Fruit fly (Drosophila melanogaster) whole organism, embryonic: ENCODE data around the gene CG14102.

Experiments
- Asciz ChIP-seq: fragments of 200-800 bp; sonication (Bioruptor generic); optimal IDR thresholded peaks from 2 replicates; lab custom pipeline; 2017; ENCODE audit warnings: missing biosample characterization, mild to moderate bottlenecking, missing genetic modification characterization, missing genetic modification reagents
- Blimp-1 ChIP-seq: fragments of 200-800 bp; sonication (Bioruptor generic); optimal IDR thresholded peaks from 3 replicates; lab custom pipeline; 2018; ENCODE audit warnings: missing biosample characterization, missing genetic modification characterization, mild to moderate bottlenecking, moderate library complexity, missing genetic modification reagents
- CG10209 ChIP-seq: fragments of 200-800 bp; sonication (Bioruptor generic); optimal IDR thresholded peaks from 3 replicates; lab custom pipeline; 2017; ENCODE audit warnings: missing biosample characterization, mild to moderate bottlenecking, missing genetic modification characterization, missing genetic modification reagents
- CG10431 ChIP-seq: fragments of 200-800 bp; sonication (Bioruptor generic); optimal IDR thresholded peaks from 3 replicates; lab custom pipeline; 2018; ENCODE audit warnings: missing biosample characterization, mild to moderate bottlenecking, missing genetic modification characterization
- CG10959 ChIP-seq: fragments of 200-800 bp; sonication (Bioruptor generic); IDR thresholded peaks from 2 replicates; pipeline ENCODE4 v1.3.6; 2022; ENCODE audit warnings: missing biosample characterization, missing genetic modification characterization
- CG11085 ChIP-seq: fragments of 200-800 bp; sonication (Bioruptor generic); IDR thresholded peaks from 2 replicates; pipeline ENCODE4 v1.3.6; 2022; ENCODE audit warnings: missing biosample characterization, missing genetic modification characterization
- CG11247 ChIP-seq: fragments of 200-800 bp; sonication (Bioruptor generic); IDR thresholded peaks from 2 replicates; pipeline ENCODE4 v1.3.6; 2022; ENCODE audit warnings: missing biosample characterization, missing genetic modification characterization
- CG11456 ChIP-seq: fragments of 200-800 bp; sonication (Bioruptor generic); IDR thresholded peaks from 3 replicates; pipeline ENCODE4 v1.3.6; 2022; ENCODE audit warnings: missing biosample characterization, missing genetic modification characterization
- CG11560 ChIP-seq: fragments of 200-800 bp; sonication (Bioruptor generic); IDR thresholded peaks from 3 replicates; pipeline ENCODE4 v1.3.6; 2022; ENCODE audit warnings: missing biosample characterization, missing genetic modification characterization
- CG15601 ChIP-seq: fragments of 200-800 bp; sonication (Bioruptor generic); optimal IDR thresholded peaks from 3 replicates; lab custom pipeline; 2019; ENCODE audit warnings: missing biosample characterization, mild to moderate bottlenecking, missing genetic modification characterization, moderate library complexity
- CG1602 ChIP-seq: fragments of 200-800 bp; sonication (Bioruptor generic); optimal IDR thresholded peaks from 3 replicates; lab custom pipeline; 2016; ENCODE audit warnings: missing biosample characterization, missing genetic modification characterization
- CG16813 ChIP-seq: fragments of 200-800 bp; sonication (Bioruptor generic); IDR thresholded peaks from 3 replicates; pipeline ENCODE4 v1.3.6; 2022; ENCODE audit warnings: missing biosample characterization, missing genetic modification characterization; ENCODE audit not compliant: partially characterized antibody
- CG18619 ChIP-seq: fragments of 200-800 bp; sonication (Bioruptor generic); optimal IDR thresholded peaks from 3 replicates; lab custom pipeline; 2017; ENCODE audit warnings: missing biosample characterization, mild to moderate bottlenecking, missing genetic modification characterization
- CG32532 ChIP-seq: fragments of 200-800 bp; sonication (Bioruptor generic); IDR thresholded peaks from 2 replicates; pipeline ENCODE4 v1.3.6; 2022; ENCODE audit warnings: missing biosample characterization, missing genetic modification characterization
- CG4328 ChIP-seq: fragments of 200-800 bp; sonication (Bioruptor generic); optimal IDR thresholded peaks from 3 replicates; lab custom pipeline; 2017; ENCODE audit warnings: missing biosample characterization, missing genetic modification reagents, missing genetic modification characterization
- CG4854 ChIP-seq: fragments of 200-800 bp; sonication (Bioruptor generic); optimal IDR thresholded peaks from 2 replicates; lab custom pipeline; 2016; ENCODE audit warnings: missing biosample characterization, missing genetic modification characterization, inconsistent platforms
- CG6654 ChIP-seq: fragments of 200-800 bp; sonication (Bioruptor generic); optimal IDR thresholded peaks from 2 replicates; lab custom pipeline; 2017; ENCODE audit warnings: missing biosample characterization, mild to moderate bottlenecking, missing genetic modification characterization
- CG7987 ChIP-seq: fragments of 200-800 bp; sonication (Bioruptor generic); optimal IDR thresholded peaks from 2 replicates; lab custom pipeline; 2018; ENCODE audit warnings: missing biosample characterization, mild to moderate bottlenecking, missing genetic modification characterization, moderate library complexity
- CG8359 ChIP-seq: fragments of 200-800 bp; sonication (Bioruptor generic); optimal IDR thresholded peaks from 2 replicates; lab custom pipeline; 2017; ENCODE audit warnings: missing biosample characterization, mild to moderate bottlenecking, missing genetic modification characterization, borderline replicate concordance
- CG8924 ChIP-seq: fragments of 200-800 bp; optimal IDR thresholded peaks from 3 replicates; lab custom pipeline; 2019; ENCODE audit warnings: missing biosample characterization, mild to moderate bottlenecking, missing genetic modification characterization, moderate library complexity
- Hr51 ChIP-seq, 2 experiments: fragments of 200-800 bp; sonication (Bioruptor generic); optimal IDR thresholded peaks; 2 replicates in 1 of 2; 3 replicates in 1 of 2; lab custom pipeline; 2016 to 2018; ENCODE audit warnings: missing biosample characterization in 2 of 2, missing genetic modification characterization in 2 of 2, mild to moderate bottlenecking in 1 of 2, moderate library complexity in 1 of 2
- Hr78 ChIP-seq, 2 experiments: fragments of 200-800 bp in 1 of 2; fragments of >200 bp in 1 of 2; sonication (Bioruptor generic) in 1 of 2; optimal IDR thresholded peaks; 2 replicates each; lab custom pipeline; 2017 to 2019; ENCODE audit warnings: missing biosample characterization in 2 of 2, missing genetic modification characterization in 2 of 2, mild to moderate bottlenecking in 1 of 2, moderate library complexity in 1 of 2
- Kr ChIP-seq: fragments of 200-800 bp; sonication (Bioruptor generic); optimal IDR thresholded peaks from 2 replicates; lab custom pipeline; 2017; ENCODE audit warnings: missing biosample characterization, mild to moderate bottlenecking, missing genetic modification characterization
- Max ChIP-seq: fragments of 200-800 bp; sonication (Bioruptor generic); optimal IDR thresholded peaks from 2 replicates; lab custom pipeline; 2016; ENCODE audit warnings: missing biosample characterization, mild to moderate bottlenecking, missing genetic modification characterization
- Meics ChIP-seq: fragments of 200-800 bp; sonication (Bioruptor generic); optimal IDR thresholded peaks from 2 replicates; lab custom pipeline; 2017; ENCODE audit warnings: missing biosample characterization, mild to moderate bottlenecking, missing genetic modification characterization
- Mrtf ChIP-seq: fragments of 200-800 bp; sonication (Bioruptor generic); IDR thresholded peaks from 3 replicates; pipeline ENCODE4 v1.3.6; 2022; ENCODE audit warnings: missing biosample characterization, missing genetic modification characterization
- Myb ChIP-seq: fragments of 200-800 bp; sonication (Bioruptor generic); optimal IDR thresholded peaks from 2 replicates; lab custom pipeline; 2016; ENCODE audit warnings: missing biosample characterization, missing genetic modification characterization
- NK7.1 ChIP-seq: fragments of 200-800 bp; sonication (Bioruptor generic); optimal IDR thresholded peaks from 3 replicates; lab custom pipeline; 2016; ENCODE audit warnings: missing biosample characterization, missing genetic modification characterization
- Xbp1 ChIP-seq: fragments of 200-800 bp; sonication (Bioruptor generic); optimal IDR thresholded peaks from 3 replicates; lab custom pipeline; 2016; ENCODE audit warnings: missing biosample characterization, mild to moderate bottlenecking, missing genetic modification characterization
- YL-1 ChIP-seq: fragments of 200-800 bp; sonication (Bioruptor generic); optimal IDR thresholded peaks from 3 replicates; lab custom pipeline; 2017; ENCODE audit warnings: missing biosample characterization, mild to moderate bottlenecking, missing genetic modification characterization
- amos ChIP-seq: fragments of 200-800 bp; sonication (Bioruptor generic); IDR thresholded peaks from 2 replicates; pipeline ENCODE4 v1.3.6; 2022; ENCODE audit warnings: missing biosample characterization, missing genetic modification characterization; ENCODE audit not compliant: partially characterized antibody
- bsh ChIP-seq, 2 experiments: fragments of 200-800 bp; sonication (Bioruptor generic); optimal IDR thresholded peaks; 2 replicates each; lab custom pipeline; 2017 to 2018; ENCODE audit warnings: mild to moderate bottlenecking in 2 of 2, missing biosample characterization in 2 of 2, missing genetic modification characterization in 2 of 2, moderate library complexity in 1 of 2
- crp ChIP-seq, 2 experiments: fragments of 200-800 bp; sonication (Bioruptor generic); optimal IDR thresholded peaks; 2 replicates in 1 of 2; 3 replicates in 1 of 2; lab custom pipeline; 2017; ENCODE audit warnings: missing biosample characterization in 2 of 2, missing genetic modification characterization in 2 of 2, mild to moderate bottlenecking in 1 of 2, moderate library complexity in 1 of 2
- dimm ChIP-seq: fragments of 200-800 bp; sonication (Bioruptor generic); IDR thresholded peaks from 2 replicates; pipeline ENCODE4 v1.3.6; 2022; ENCODE audit warnings: missing biosample characterization, missing genetic modification characterization
- gfzf ChIP-seq: fragments of 200-800 bp; sonication (Bioruptor generic); optimal IDR thresholded peaks from 2 replicates; lab custom pipeline; 2016; ENCODE audit warnings: missing biosample characterization, mild to moderate bottlenecking, missing genetic modification characterization, moderate library complexity
- grn ChIP-seq: fragments of 200-800 bp; sonication (Bioruptor generic); optimal IDR thresholded peaks from 3 replicates; lab custom pipeline; 2017; ENCODE audit warnings: missing biosample characterization, missing genetic modification characterization
- lov ChIP-seq, 2 experiments: fragments of 200-800 bp in 1 of 2; fragments of >200 bp in 1 of 2; sonication (Bioruptor generic) in 1 of 2; IDR thresholded peaks in 1 of 2; optimal IDR thresholded peaks in 1 of 2; 2 replicates in 1 of 2; 3 replicates in 1 of 2; pipeline versions ENCODE4 v1.3.6 to Lab custom; 2017 to 2022; ENCODE audit warnings: missing biosample characterization in 1 of 2, missing genetic modification characterization in 1 of 2
- mam ChIP-seq: fragments of 200-800 bp; sonication (Bioruptor generic); optimal IDR thresholded peaks from 3 replicates; lab custom pipeline; 2016; ENCODE audit warnings: missing biosample characterization, missing genetic modification characterization
- mld ChIP-seq: fragments of 200-800 bp; sonication (Bioruptor generic); IDR thresholded peaks from 3 replicates; pipeline ENCODE4 v1.3.6; 2022; ENCODE audit warnings: missing biosample characterization, missing genetic modification characterization; ENCODE audit not compliant: partially characterized antibody
- psq ChIP-seq: fragments of 200-800 bp; sonication (Bioruptor generic); optimal IDR thresholded peaks from 2 replicates; lab custom pipeline; 2017; ENCODE audit warnings: missing biosample characterization, missing genetic modification characterization
- pum ChIP-seq: fragments of 200-800 bp; sonication (Bioruptor generic); optimal IDR thresholded peaks from 2 replicates; lab custom pipeline; 2016; ENCODE audit warnings: missing biosample characterization, missing genetic modification characterization
- sc ChIP-seq, 3 experiments: fragments of >200 bp in 2 of 3; fragments of 200-800 bp in 1 of 3; sonication (Bioruptor generic) in 1 of 3; optimal IDR thresholded peaks; 2 replicates in 2 of 3; 3 replicates in 1 of 3; lab custom pipeline; 2017; ENCODE audit warnings: mild to moderate bottlenecking in 1 of 3, missing biosample characterization in 1 of 3, missing genetic modification characterization in 1 of 3, missing genetic modification reagents in 1 of 3
- slou ChIP-seq: fragments of 200-800 bp; sonication (Bioruptor generic); optimal IDR thresholded peaks from 3 replicates; lab custom pipeline; 2016; ENCODE audit warnings: missing biosample characterization, missing genetic modification characterization
- sob ChIP-seq: fragments of 200-800 bp; sonication (Bioruptor generic); IDR thresholded peaks from 2 replicates; pipeline ENCODE4 v1.3.6; 2022; ENCODE audit warnings: missing biosample characterization, missing genetic modification characterization
- toy ChIP-seq: fragments of 200-800 bp; sonication (Bioruptor generic); IDR thresholded peaks from 2 replicates; pipeline ENCODE4 v1.3.6; 2022; ENCODE audit warnings: missing biosample characterization, missing genetic modification characterization
- tx ChIP-seq: fragments of 200-800 bp; sonication (Bioruptor generic); optimal IDR thresholded peaks from 2 replicates; lab custom pipeline; 2016; ENCODE audit warnings: missing biosample characterization, missing genetic modification characterization
- wor ChIP-seq: fragments of 200-800 bp; sonication (Bioruptor generic); IDR thresholded peaks from 2 replicates; pipeline ENCODE4 v1.3.6; 2022; ENCODE audit warnings: missing biosample characterization, missing genetic modification characterization

Gene CG14102

dm6 chr3L:19794203-19794802, 6.8 kb downstream of the CG14102 start (continued):
- peak; percentile 83 for TF ChIP-seq Max (GFP tag; lab: Kevin White, UChicago)
- TF ChIP-seq CG6654 = peak; percentile 66
- TF ChIP-seq CG18619 = peak; percentile 90
- TF ChIP-seq CG7987 (GFP tag; lab: Kevin White, UChicago) = peak; percentile 40
- no peak for TF ChIP-seq crp (GFP tag; optimal IDR thresholded peaks at IDR 0.05; lab: Kevin White, UChicago)
- TF ChIP-seq Mrtf (GFP tag; lab: Robert Waterston, UW) = peak; percentile 46; the same call in 1 of the 3 replicates
- peak; percentile 73 for TF ChIP-seq CG1602 (GFP tag; lab: Kevin White, UChicago)
- peak; percentile 83 for TF ChIP-seq mam
- TF ChIP-seq CG10959 (GFP tag; lab: Robert Waterston, UW) = no peak
- no peak for TF ChIP-seq gfzf (GFP tag; lab: Kevin White, UChicago)
- no peak for TF ChIP-seq Kr (GFP tag; lab: Kevin White, UChicago)
- TF ChIP-seq NK7.1 (GFP tag; lab: Kevin White, UChicago) = peak; percentile 88
- TF ChIP-seq CG11456 = peak; percentile 40; the same call in 2 of the 3 replicates
- no peak for TF ChIP-seq CG16813 (GFP tag; lab: Robert Waterston, UW)
- peak; percentile 74 for TF ChIP-seq Blimp-1 (GFP tag; lab: Kevin White, UChicago)
- TF ChIP-seq grn (GFP tag; lab: Kevin White, UChicago) = peak; percentile 57
- TF ChIP-seq Xbp1 = peak; percentile 82
- TF ChIP-seq toy = 0 out of 2 replicates have a peak, but pooled peaks have one; percentile 54
- TF ChIP-seq CG15601 = peak; percentile 72
- peak; percentile 93 for TF ChIP-seq CG4328 (GFP tag; lab: Kevin White, UChicago)
- peak; percentile 36 for TF ChIP-seq CG8359 (GFP tag; lab: Kevin White, UChicago)
- TF ChIP-seq bsh (GFP tag; optimal IDR thresholded peaks at IDR 0.05; lab: Kevin White, UChicago) = peak; percentile 74 to 93
- peak; percentile 83 for TF ChIP-seq CG32532 (GFP tag; lab: Robert Waterston, UW)
- peak; percentile 41 for TF ChIP-seq Myb
- TF ChIP-seq sob (GFP tag; lab: Robert Waterston, UW) = peak; percentile 75
- peak; percentile 47; the same call in 1 of the 3 replicates for TF ChIP-seq CG11560
- no peak for TF ChIP-seq sc (optimal IDR thresholded peaks at IDR 0.05; lab: Kevin White, UChicago)
- TF ChIP-seq sc (GFP tag; optimal IDR thresholded peaks at IDR 0.05; lab: Kevin White, UChicago) = peak; percentile 63
- TF ChIP-seq dimm (GFP tag; lab: Robert Waterston, UW) = no peak
- peak; percentile 68 for TF ChIP-seq tx (GFP tag; lab: Kevin White, UChicago)
- peak; percentile 68 for TF ChIP-seq YL-1 (GFP tag; lab: Kevin White, UChicago)
- TF ChIP-seq slou (GFP tag; lab: Kevin White, UChicago) = peak; percentile 72
- TF ChIP-seq CG10431 (GFP tag; lab: Kevin White, UChicago) = peak; percentile 72
- TF ChIP-seq Hr51 (GFP tag; optimal IDR thresholded peaks at IDR 0.05; lab: Kevin White, UChicago) = peak; percentile 66 to 89
- peak; percentile 57 for TF ChIP-seq CG11247
- peak; percentile 81 for TF ChIP-seq CG4854 (GFP tag; lab: Kevin White, UChicago)
- peak; percentile 88 for TF ChIP-seq CG10209
- TF ChIP-seq amos (GFP tag; lab: Robert Waterston, UW) = no peak; the same call in 1 of the 2 replicates
- TF ChIP-seq wor (GFP tag; lab: Robert Waterston, UW) = no peak; the same call in 1 of the 2 replicates
- no peak for TF ChIP-seq lov (optimal IDR thresholded peaks at IDR 0.05; lab: Kevin White, UChicago)
- TF ChIP-seq lov (GFP tag; IDR thresholded peaks at IDR 0.05; lab: Robert Waterston, UW) = peak; percentile 84; the same call in 2 of the 3 replicates
- peak; percentile 13 for TF ChIP-seq psq (GFP tag; lab: Kevin White, UChicago)
- TF ChIP-seq Hr78 (GFP tag; optimal IDR thresholded peaks at IDR 0.05; lab: Kevin White, UChicago) = no peak
- TF ChIP-seq pum = peak; percentile 49
- TF ChIP-seq CG8924 (tag; lab: Kevin White, UChicago) = peak; percentile 86
- peak; percentile 94 for TF ChIP-seq Meics (GFP tag; lab: Kevin White, UChicago)
- 0 out of 2 replicates have a peak, but pooled peaks have one; percentile 31 for TF ChIP-seq CG11085 (GFP tag; lab: Robert Waterston, UW)
- peak; percentile 85 for TF ChIP-seq Asciz (GFP tag; lab: Kevin White, UChicago)
- no peak for TF ChIP-seq mld
